Worm (Caenorhabditis elegans) whole organism, late embryonic: ENCODE results near the gene sre-55.

Experiments used
- T23F11.4 ChIP-seq: fragments of 200-800 bp; sonication (Bioruptor generic); optimal IDR thresholded peaks from 2 replicates; lab custom pipeline; 2018; ENCODE audit warnings: mild to moderate bottlenecking, missing genetic modification characterization, missing compliant biosample characterization
- ahr-1 ChIP-seq: sonication (generic microtip); optimal IDR thresholded peaks from 2 replicates; lab custom pipeline; 2016; ENCODE audit warnings: missing genetic modification characterization, missing compliant biosample characterization
- ceh-2 ChIP-seq: sonication (generic microtip); optimal IDR thresholded peaks from 2 replicates; lab custom pipeline; 2016; ENCODE audit warnings: missing genotype, missing genetic modification characterization, missing compliant biosample characterization
- ceh-24 ChIP-seq: sonication (generic microtip); optimal IDR thresholded peaks from 2 replicates; lab custom pipeline; 2016; ENCODE audit warnings: mild to moderate bottlenecking, missing genetic modification characterization, missing compliant biosample characterization
- ceh-30 ChIP-seq: fragments of 150-350 bp; optimal IDR thresholded peaks from 2 replicates; lab custom pipeline; 2014; ENCODE audit warnings: missing biosample characterization, missing genetic modification characterization
- ceh-31 ChIP-seq: sonication (generic microtip); optimal IDR thresholded peaks from 2 replicates; lab custom pipeline; 2016; ENCODE audit warnings: missing genetic modification characterization, missing compliant biosample characterization
- ceh-45 ChIP-seq: fragments of 200-800 bp; sonication (Bioruptor generic); IDR thresholded peaks from 2 replicates; pipeline ENCODE4 v1.3.6; 2022; ENCODE audit warnings: missing genetic modification reagents, missing genetic modification characterization, missing compliant biosample characterization
- ceh-9 ChIP-seq: sonication (generic microtip); optimal IDR thresholded peaks from 2 replicates; lab custom pipeline; 2016; ENCODE audit warnings: mild to moderate bottlenecking, missing genetic modification characterization, inconsistent platforms, missing compliant biosample characterization
- che-1 ChIP-seq: sonication (generic microtip); optimal IDR thresholded peaks from 2 replicates; lab custom pipeline; 2016; ENCODE audit warnings: mild to moderate bottlenecking, missing genetic modification characterization, missing compliant biosample characterization
- dmd-4 ChIP-seq: sonication (generic microtip); optimal IDR thresholded peaks from 2 replicates; lab custom pipeline; 2016; ENCODE audit warnings: borderline replicate concordance, missing genetic modification characterization, missing compliant biosample characterization
- dve-1 ChIP-seq: sonication (generic microtip); optimal IDR thresholded peaks from 2 replicates; lab custom pipeline; 2017; ENCODE audit warnings: antibody characterized with exemption, mild to moderate bottlenecking, missing genetic modification characterization, missing compliant biosample characterization
- elt-2 ChIP-seq: sonication (generic microtip); optimal IDR thresholded peaks from 2 replicates; lab custom pipeline; 2016; ENCODE audit warnings: missing genetic modification reagents, missing genetic modification characterization, missing compliant biosample characterization
- fax-1 ChIP-seq: sonication (generic microtip); optimal IDR thresholded peaks from 2 replicates; lab custom pipeline; 2016; ENCODE audit warnings: missing genotype, missing genetic modification characterization, missing compliant biosample characterization
- fkh-10 ChIP-seq: fragments of 150-350 bp; optimal IDR thresholded peaks from 2 replicates; lab custom pipeline; 2014; ENCODE audit warnings: missing biosample characterization, missing genetic modification reagents, missing genetic modification characterization
- gmeb-2 ChIP-seq: sonication (generic microtip); optimal IDR thresholded peaks from 2 replicates; lab custom pipeline; 2016; ENCODE audit warnings: missing genetic modification characterization, inconsistent platforms, missing compliant biosample characterization
- hlh-13 ChIP-seq: fragments of 200-800 bp; sonication (Bioruptor generic); optimal IDR thresholded peaks from 2 replicates; lab custom pipeline; 2018; ENCODE audit warnings: mild to moderate bottlenecking, missing genetic modification characterization, missing compliant biosample characterization
- hlh-15 ChIP-seq: sonication (generic microtip); optimal IDR thresholded peaks from 2 replicates; lab custom pipeline; 2016; ENCODE audit warnings: missing genetic modification characterization, missing compliant biosample characterization
- hlh-30 ChIP-seq: sonication (generic microtip); optimal IDR thresholded peaks from 2 replicates; lab custom pipeline; 2017; ENCODE audit warnings: antibody characterized with exemption, missing genetic modification characterization, missing compliant biosample characterization; ENCODE audit not compliant: insufficient read depth
- hlh-6 ChIP-seq: sonication (generic microtip); optimal IDR thresholded peaks from 2 replicates; lab custom pipeline; 2016; ENCODE audit warnings: missing genotype, missing genetic modification characterization, missing compliant biosample characterization
- lim-6 ChIP-seq: sonication (generic microtip); optimal IDR thresholded peaks from 2 replicates; lab custom pipeline; 2016; ENCODE audit warnings: missing genetic modification characterization, missing compliant biosample characterization
- madf-2 ChIP-seq: sonication (generic microtip); optimal IDR thresholded peaks from 2 replicates; lab custom pipeline; 2017; ENCODE audit warnings: missing genetic modification characterization, missing compliant biosample characterization
- mec-3 ChIP-seq: sonication (generic microtip); optimal IDR thresholded peaks from 2 replicates; lab custom pipeline; 2016; ENCODE audit warnings: borderline replicate concordance, missing genetic modification characterization, missing compliant biosample characterization
- nfya-1 ChIP-seq: sonication (generic microtip); optimal IDR thresholded peaks from 2 replicates; lab custom pipeline; 2017; ENCODE audit warnings: missing genetic modification characterization, mild to moderate bottlenecking, missing compliant biosample characterization, antibody characterized with exemption, moderate library complexity
- nhr-11 ChIP-seq: fragments of 150-350 bp; optimal IDR thresholded peaks from 2 replicates; lab custom pipeline; 2014; ENCODE audit warnings: missing biosample characterization, missing genetic modification characterization
- nhr-232 ChIP-seq: sonication (generic microtip); optimal IDR thresholded peaks from 2 replicates; lab custom pipeline; 2016; ENCODE audit warnings: missing genetic modification characterization, missing compliant biosample characterization
- odd-2 ChIP-seq: sonication (generic microtip); optimal IDR thresholded peaks from 2 replicates; lab custom pipeline; 2017; ENCODE audit warnings: antibody characterized with exemption, mild to moderate bottlenecking, missing genetic modification characterization, missing compliant biosample characterization
- pax-1 ChIP-seq: fragments of 150-350 bp; optimal IDR thresholded peaks from 2 replicates; lab custom pipeline; 2014; ENCODE audit warnings: missing biosample characterization, missing genetic modification characterization
- pha-4 ChIP-seq: fragments of 150-350 bp; optimal IDR thresholded peaks from 2 replicates; lab custom pipeline; 2018; ENCODE audit warnings: missing biosample characterization, missing genetic modification reagents, missing genetic modification characterization
- pros-1 ChIP-seq: fragments of 150-350 bp; optimal IDR thresholded peaks from 2 replicates; lab custom pipeline; 2014; ENCODE audit warnings: missing biosample characterization, missing genetic modification reagents, missing genetic modification characterization
- ref-2 ChIP-seq: sonication (generic microtip); optimal IDR thresholded peaks from 2 replicates; lab custom pipeline; 2016; ENCODE audit warnings: missing genetic modification characterization, missing compliant biosample characterization
- rnt-1 ChIP-seq: sonication (generic microtip); optimal IDR thresholded peaks from 2 replicates; lab custom pipeline; 2016; ENCODE audit warnings: missing genetic modification characterization, missing compliant biosample characterization
- sox-2 ChIP-seq: fragments of 200-800 bp; sonication (Bioruptor generic); IDR thresholded peaks from 2 replicates; pipeline ENCODE4 v1.3.6; 2022; ENCODE audit warnings: missing genetic modification reagents, missing genetic modification characterization, missing compliant biosample characterization
- syd-9 ChIP-seq: sonication (generic microtip); optimal IDR thresholded peaks from 2 replicates; lab custom pipeline; 2016; ENCODE audit warnings: mild to moderate bottlenecking, missing genetic modification characterization, moderate library complexity, missing compliant biosample characterization
- tbx-2 ChIP-seq: sonication (generic microtip); optimal IDR thresholded peaks from 2 replicates; lab custom pipeline; 2016; ENCODE audit warnings: missing genetic modification characterization, missing compliant biosample characterization
- ttx-3 ChIP-seq: sonication (generic microtip); optimal IDR thresholded peaks from 2 replicates; lab custom pipeline; 2016; ENCODE audit warnings: missing genetic modification reagents, missing genetic modification characterization, missing compliant biosample characterization
- zip-5 ChIP-seq: sonication (generic microtip); optimal IDR thresholded peaks from 2 replicates; lab custom pipeline; 2016; ENCODE audit warnings: missing genetic modification characterization, missing compliant biosample characterization

The sre-55 gene

DNA sequence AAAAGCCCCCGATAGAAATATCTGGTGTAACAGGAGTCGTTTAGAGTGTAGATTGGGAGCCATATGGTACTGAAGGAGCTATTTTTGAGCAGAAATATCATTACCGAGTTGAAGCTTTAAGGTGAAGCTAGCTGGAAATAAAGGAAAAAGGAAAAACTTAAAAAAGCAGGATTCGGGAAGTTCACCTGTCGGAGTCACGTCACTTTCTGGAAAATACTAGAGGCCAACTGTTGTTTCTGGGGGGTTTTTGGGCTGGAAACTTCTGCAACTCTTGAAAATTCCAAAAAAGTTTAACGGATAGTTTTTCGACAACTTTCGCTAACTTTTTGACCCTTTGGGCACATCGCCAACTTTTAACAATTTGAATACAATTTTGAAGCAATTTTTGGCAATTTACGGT lies 5.8 kb upstream of the sre-55 start, which contains the start of gene sre-53:
Gene sre-53, minus strand, starts transcription at position 101 of the 400 bp plus-strand sequence.
- no peak for TF ChIP-seq pros-1 (tag; lab: Kevin White, UChicago)
- TF ChIP-seq tbx-2 = no peak
- no peak for TF ChIP-seq nhr-232

DNA sequence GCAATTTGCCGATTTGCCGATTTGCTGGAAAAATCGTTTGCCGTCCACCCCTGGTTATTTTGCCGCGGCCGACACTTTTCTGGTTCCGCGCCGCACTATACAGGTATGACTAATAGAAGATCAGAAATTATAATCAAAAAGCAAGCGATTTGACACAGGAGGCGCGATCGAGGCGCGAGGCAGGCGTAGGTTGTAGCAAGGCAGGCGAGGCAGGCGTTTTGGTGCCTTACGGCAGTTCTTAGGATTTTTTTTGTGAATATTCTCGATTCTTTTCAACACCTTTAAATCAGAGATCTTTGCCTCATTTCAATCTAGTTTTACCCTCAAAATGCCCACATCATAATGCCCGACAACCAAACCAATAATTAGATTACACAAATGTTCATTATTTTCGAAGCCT lies 4.9 kb upstream of the sre-55 start, which contains the start of gene sre-56:
Gene sre-56, plus strand, starts transcription at position 301 of the 400 bp plus-strand sequence.
- TF ChIP-seq fkh-10 (GFP tag; lab: Kevin White, UChicago) = no peak
- TF ChIP-seq ceh-45 (GFP tag; lab: Robert Waterston, UW) = no peak
- TF ChIP-seq ceh-9 (tag; lab: Kevin White, UChicago) = no peak
- no peak for TF ChIP-seq odd-2
- no peak for TF ChIP-seq zip-5 (tag; lab: Kevin White, UChicago)
- no peak for TF ChIP-seq fax-1
- no peak for TF ChIP-seq sox-2 (GFP tag; lab: Robert Waterston, UW)
- TF ChIP-seq dve-1 (tag; lab: Kevin White, UChicago) = no peak
- TF ChIP-seq nhr-232 = no peak
- TF ChIP-seq mec-3 = no peak
- TF ChIP-seq elt-2 = no peak
- TF ChIP-seq madf-2 (tag; lab: Kevin White, UChicago) = no peak
- no peak for TF ChIP-seq pax-1
- no peak for TF ChIP-seq syd-9 (tag; lab: Kevin White, UChicago)
- TF ChIP-seq dmd-4 (tag; lab: Kevin White, UChicago) = no peak
- no peak for TF ChIP-seq nfya-1 (tag; lab: Kevin White, UChicago)
- TF ChIP-seq ttx-3 (tag; lab: Kevin White, UChicago) = no peak
- no peak for TF ChIP-seq nhr-11 (tag; lab: Kevin White, UChicago)
- no peak for TF ChIP-seq che-1 (tag; lab: Kevin White, UChicago)
- TF ChIP-seq T23F11.4 (GFP tag; lab: Kevin White, UChicago) = no peak

DNA sequence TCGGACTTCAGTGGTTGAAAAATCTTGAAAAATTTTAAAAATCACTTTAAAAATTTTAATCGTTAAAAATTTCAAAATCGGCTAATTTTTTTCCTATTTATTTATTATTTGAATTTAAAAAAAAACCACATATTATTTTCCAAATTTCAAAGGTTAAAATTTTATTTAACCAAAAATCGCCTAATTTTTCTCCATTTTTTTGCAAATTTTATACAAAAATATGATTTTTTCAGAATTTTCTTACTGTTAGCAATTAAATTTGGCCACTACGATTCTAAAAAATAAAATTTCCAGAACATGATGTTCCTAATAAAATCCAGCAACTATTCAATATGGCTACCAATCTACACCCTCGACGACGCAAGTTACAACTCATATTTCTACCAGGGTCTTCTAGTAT lies 3.5 kb downstream of the sre-55 start, which contains the start of gene sre-54:
Gene sre-54, plus strand, starts transcription at position 301 of the 400 bp plus-strand sequence.
- no peak for TF ChIP-seq hlh-15 (tag; lab: Kevin White, UChicago)
- TF ChIP-seq pax-1 = no peak
- no peak for TF ChIP-seq ahr-1 (tag; lab: Kevin White, UChicago)
- no peak for TF ChIP-seq ref-2
- TF ChIP-seq madf-2 (tag; lab: Kevin White, UChicago) = no peak
- no peak for TF ChIP-seq syd-9 (tag; lab: Kevin White, UChicago)
- no peak for TF ChIP-seq lim-6 (tag; lab: Kevin White, UChicago)
- TF ChIP-seq hlh-6 (tag; lab: Kevin White, UChicago) = no peak
- TF ChIP-seq hlh-13 (GFP tag; lab: Kevin White, UChicago) = no peak
- no peak for TF ChIP-seq ceh-45 (GFP tag; lab: Robert Waterston, UW)
- TF ChIP-seq elt-2 = no peak
- TF ChIP-seq, all 69 proteins: peak for 0

DNA sequence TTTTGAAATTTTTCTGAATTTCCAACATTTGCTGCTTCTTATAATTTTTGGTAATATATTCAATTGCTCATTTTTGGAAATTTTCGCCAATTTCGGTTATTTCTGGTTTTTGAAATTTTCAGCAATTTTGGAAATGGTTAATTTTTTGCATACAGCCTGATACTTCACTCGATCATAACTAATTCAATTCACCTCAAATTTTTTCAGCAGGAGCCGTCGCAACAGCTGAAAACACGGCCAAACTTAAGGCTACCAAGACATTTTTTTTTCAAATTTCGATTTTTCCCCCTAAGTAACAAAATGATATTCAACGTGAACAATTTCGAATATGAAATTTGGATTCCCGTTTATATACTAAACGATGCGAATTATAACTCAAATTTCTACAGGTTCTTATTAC lies 6.3 kb downstream of the sre-55 start, which contains the start of gene sre-52:
Gene sre-52, plus strand, starts transcription at position 301 of the 400 bp plus-strand sequence.
- TF ChIP-seq sox-2 (GFP tag; lab: Robert Waterston, UW) = no peak
- no peak for TF ChIP-seq hlh-30 (tag; lab: Kevin White, UChicago)
- no peak for TF ChIP-seq ceh-2 (tag; lab: Kevin White, UChicago)
- no peak for TF ChIP-seq rnt-1 (tag; lab: Kevin White, UChicago)
- TF ChIP-seq ceh-31 (tag; lab: Kevin White, UChicago) = no peak
- no peak for TF ChIP-seq ahr-1 (tag; lab: Kevin White, UChicago)
- no peak for TF ChIP-seq hlh-15 (tag; lab: Kevin White, UChicago)
- TF ChIP-seq pha-4 = no peak
- TF ChIP-seq fax-1 = no peak
- TF ChIP-seq ceh-30 (tag; lab: Kevin White, UChicago) = no peak
- no peak for TF ChIP-seq ceh-24 (tag; lab: Kevin White, UChicago)
- no peak for TF ChIP-seq ceh-9 (tag; lab: Kevin White, UChicago)
- TF ChIP-seq pax-1 = no peak
- no peak for TF ChIP-seq gmeb-2 (tag; lab: Kevin White, UChicago)
- no peak for TF ChIP-seq lim-6 (tag; lab: Kevin White, UChicago)
- TF ChIP-seq ref-2 = no peak
- TF ChIP-seq ceh-45 (GFP tag; lab: Robert Waterston, UW) = no peak
